Worm (Caenorhabditis elegans): Measurements from ENCODE around the gene nmt-1.
A peak's percentile ranks its signal among the peaks of the same experiment; 100 is the strongest.

Gene nmt-1

ce11 chrIII:6135211-6135610 is 19.1 kb upstream of the nmt-1 start:
- TF ChIP-seq sea-1 (GFP tag; conservative IDR thresholded peaks at IDR 0.05) (0 out of 2 replicates have a peak, but pooled peaks have one; percentile 16), hmg-4 (GFP tag; optimal IDR thresholded peaks at IDR 0.05) (peak; percentile 22), hmbx-1 (tag; optimal IDR thresholded peaks at IDR 0.05) (no peak)

- TF ChIP-seq ama-1 (optimal IDR thresholded peaks at IDR 0.05): no peak
- TF ChIP-seq tra-4 (tag; optimal IDR thresholded peaks at IDR 0.05): no peak
- no peak for TF ChIP-seq hnd-1 (tag; optimal IDR thresholded peaks at IDR 0.05)
- no peak for TF ChIP-seq ets-7 (tag; optimal IDR thresholded peaks at IDR 0.05)
- no peak for TF ChIP-seq sea-1 (GFP tag; conservative IDR thresholded peaks at IDR 0.05)
- no peak for TF ChIP-seq hmg-4 (GFP tag; optimal IDR thresholded peaks at IDR 0.05)
- TF ChIP-seq pes-1 (GFP tag; IDR thresholded peaks at IDR 0.05): no peak
- no peak for TF ChIP-seq ceh-36 (tag; optimal IDR thresholded peaks at IDR 0.05)
- TF ChIP-seq flt-1 (GFP tag; IDR thresholded peaks at IDR 0.05): no peak
- TF ChIP-seq hmbx-1 (tag; optimal IDR thresholded peaks at IDR 0.05): no peak
These were observed 18.0 kb upstream of the nmt-1 start for ce11 chrIII:6134111-6134510.

ce11 chrIII:6133389-6133789 is 17.3 kb upstream of the nmt-1 start:
- TF ChIP-seq hmbx-1 (tag; optimal IDR thresholded peaks at IDR 0.05) (peak; percentile 57), ceh-36 (tag; optimal IDR thresholded peaks at IDR 0.05) (peak; percentile 39), F13C5.2 (tag; optimal IDR thresholded peaks at IDR 0.05) (peak; percentile 62), tbx-11 (GFP tag; IDR thresholded peaks at IDR 0.05) (0 out of 2 replicates have a peak, but pooled peaks have one; percentile 14)

- TF ChIP-seq tra-4 (tag; optimal IDR thresholded peaks at IDR 0.05) (no peak), ama-1 (optimal IDR thresholded peaks at IDR 0.05) (no peak), tbx-11 (GFP tag; IDR thresholded peaks at IDR 0.05) (no peak), sea-1 (GFP tag; conservative IDR thresholded peaks at IDR 0.05) (no peak), ets-7 (tag; optimal IDR thresholded peaks at IDR 0.05) (no peak), tbx-37 (GFP tag; conservative IDR thresholded peaks at IDR 0.05) (no peak), ceh-36 (tag; optimal IDR thresholded peaks at IDR 0.05) (no peak), pes-1 (GFP tag; IDR thresholded peaks at IDR 0.05) (no peak), ceh-13 (GFP tag; optimal IDR thresholded peaks at IDR 0.05) (no peak), hmbx-1 (tag; optimal IDR thresholded peaks at IDR 0.05) (no peak), B0310.2 (tag; optimal IDR thresholded peaks at IDR 0.05) (no peak), F13C5.2 (tag; optimal IDR thresholded peaks at IDR 0.05) (no peak), hnd-1 (tag; optimal IDR thresholded peaks at IDR 0.05) (no peak), scrt-1 (GFP tag; IDR thresholded peaks at IDR 0.05) (no peak), aly-1 (tag; optimal IDR thresholded peaks at IDR 0.05) (no peak), hmg-4 (GFP tag; optimal IDR thresholded peaks at IDR 0.05) (no peak), flt-1 (GFP tag; IDR thresholded peaks at IDR 0.05) (no peak)
These were observed 15.9 kb upstream of the nmt-1 start for ce11 chrIII:6132068-6132467.

ce11 chrIII:6123647-6124046 is 7.5 kb upstream of the nmt-1 start:
- TF ChIP-seq hnd-1 (tag; optimal IDR thresholded peaks at IDR 0.05) (no peak), ceh-13 (GFP tag; optimal IDR thresholded peaks at IDR 0.05) (no peak), hmg-4 (GFP tag; optimal IDR thresholded peaks at IDR 0.05) (no peak), aly-1 (tag; optimal IDR thresholded peaks at IDR 0.05) (no peak), tra-4 (tag; optimal IDR thresholded peaks at IDR 0.05) (no peak), sea-1 (GFP tag; conservative IDR thresholded peaks at IDR 0.05) (no peak), ama-1 (optimal IDR thresholded peaks at IDR 0.05) (no peak), flt-1 (GFP tag; IDR thresholded peaks at IDR 0.05) (no peak), ceh-36 (tag; optimal IDR thresholded peaks at IDR 0.05) (no peak), tbx-11 (GFP tag; IDR thresholded peaks at IDR 0.05) (no peak), hmbx-1 (tag; optimal IDR thresholded peaks at IDR 0.05) (no peak), scrt-1 (GFP tag; IDR thresholded peaks at IDR 0.05) (no peak), tbx-37 (GFP tag; conservative IDR thresholded peaks at IDR 0.05) (no peak), pes-1 (GFP tag; IDR thresholded peaks at IDR 0.05) (no peak), ets-7 (tag; optimal IDR thresholded peaks at IDR 0.05) (no peak), F13C5.2 (tag; optimal IDR thresholded peaks at IDR 0.05) (no peak), B0310.2 (tag; optimal IDR thresholded peaks at IDR 0.05) (no peak)

ce11 chrIII:6120990-6121389 is 4.9 kb upstream of the nmt-1 start:
- TF ChIP-seq flt-1 (GFP tag; IDR thresholded peaks at IDR 0.05): no peak
- no peak for TF ChIP-seq scrt-1 (GFP tag; IDR thresholded peaks at IDR 0.05)
- no peak for TF ChIP-seq aly-1 (tag; optimal IDR thresholded peaks at IDR 0.05)

- TF ChIP-seq ama-1 (optimal IDR thresholded peaks at IDR 0.05): no peak
- TF ChIP-seq hmg-4 (GFP tag; optimal IDR thresholded peaks at IDR 0.05): no peak
- TF ChIP-seq hnd-1 (tag; optimal IDR thresholded peaks at IDR 0.05): no peak
- TF ChIP-seq ets-7 (tag; optimal IDR thresholded peaks at IDR 0.05): no peak
- no peak for TF ChIP-seq scrt-1 (GFP tag; IDR thresholded peaks at IDR 0.05)
- TF ChIP-seq tra-4 (tag; optimal IDR thresholded peaks at IDR 0.05): no peak
- no peak for TF ChIP-seq ceh-36 (tag; optimal IDR thresholded peaks at IDR 0.05)
These were observed 2.2 kb upstream of the nmt-1 start, which contains the start of gene kin-18 for ce11 chrIII:6118320-6118719. Gene kin-18 (plus strand): TSS chrIII:6118620.

- no peak for TF ChIP-seq tbx-37 (GFP tag; conservative IDR thresholded peaks at IDR 0.05)
- no peak for TF ChIP-seq ceh-36 (tag; optimal IDR thresholded peaks at IDR 0.05)
- TF ChIP-seq hmbx-1 (tag; optimal IDR thresholded peaks at IDR 0.05): no peak
- no peak for TF ChIP-seq hnd-1 (tag; optimal IDR thresholded peaks at IDR 0.05)
- TF ChIP-seq F13C5.2 (tag; optimal IDR thresholded peaks at IDR 0.05): no peak
These were observed 850 bp upstream of the nmt-1 start for ce11 chrIII:6116981-6117380.

ce11 chrIII:6110187-6110586 is 5.9 kb downstream of the nmt-1 start:
- no peak for TF ChIP-seq ets-7 (tag; optimal IDR thresholded peaks at IDR 0.05)
- no peak for TF ChIP-seq tra-4 (tag; optimal IDR thresholded peaks at IDR 0.05)
- no peak for TF ChIP-seq ceh-36 (tag; optimal IDR thresholded peaks at IDR 0.05)
- no peak for TF ChIP-seq hmg-4 (GFP tag; optimal IDR thresholded peaks at IDR 0.05)
- no peak for TF ChIP-seq ama-1 (optimal IDR thresholded peaks at IDR 0.05)
- no peak for TF ChIP-seq aly-1 (tag; optimal IDR thresholded peaks at IDR 0.05)
- TF ChIP-seq F13C5.2 (tag; optimal IDR thresholded peaks at IDR 0.05): no peak
- TF ChIP-seq sea-1 (GFP tag; conservative IDR thresholded peaks at IDR 0.05): no peak
- no peak for TF ChIP-seq scrt-1 (GFP tag; IDR thresholded peaks at IDR 0.05)
- TF ChIP-seq flt-1 (GFP tag; IDR thresholded peaks at IDR 0.05): no peak
- TF ChIP-seq tbx-11 (GFP tag; IDR thresholded peaks at IDR 0.05): no peak
- TF ChIP-seq B0310.2 (tag; optimal IDR thresholded peaks at IDR 0.05): no peak
- TF ChIP-seq hmbx-1 (tag; optimal IDR thresholded peaks at IDR 0.05): no peak
- TF ChIP-seq tbx-37 (GFP tag; conservative IDR thresholded peaks at IDR 0.05): no peak
- TF ChIP-seq pes-1 (GFP tag; IDR thresholded peaks at IDR 0.05): no peak
- TF ChIP-seq ceh-13 (GFP tag; optimal IDR thresholded peaks at IDR 0.05): no peak
- TF ChIP-seq hnd-1 (tag; optimal IDR thresholded peaks at IDR 0.05): no peak
